Worm (Caenorhabditis elegans) whole organism, early embryonic: ENCODE data around the gene C06H2.7.

Source experiments
- ama-1 ChIP-seq: fragments of 150-350 bp; optimal IDR thresholded peaks from 2 replicates; lab custom pipeline; 2014
- hmg-4 ChIP-seq: fragments of 200-800 bp; sonication (Bioruptor generic); optimal IDR thresholded peaks from 2 replicates; lab custom pipeline; 2018; ENCODE audit warnings: mild to moderate bottlenecking, missing genetic modification characterization, missing compliant biosample characterization

DNA sequence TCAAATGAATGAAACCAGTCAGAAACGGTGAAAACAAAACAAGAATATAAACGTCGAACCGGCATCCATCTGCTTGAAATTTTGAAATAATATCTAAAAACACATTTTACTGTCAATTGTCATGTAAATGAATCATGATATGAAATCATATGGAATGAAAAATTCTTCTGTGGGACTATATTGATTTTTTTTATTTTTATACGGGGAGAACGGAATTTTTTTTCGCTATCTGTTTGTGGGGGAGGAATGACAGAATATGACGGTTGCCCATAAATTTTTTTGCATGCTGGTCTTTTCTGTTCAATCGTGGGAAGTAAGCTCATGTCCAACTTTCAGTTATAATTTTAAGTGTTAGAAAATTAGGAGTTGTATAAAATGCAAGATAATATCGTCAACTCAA is at the start of gene C06H2.7:
- TF ChIP-seq hmg-4 (no peak), ama-1 (no peak)
